Worm (Caenorhabditis elegans) whole organism, dauer: ENCODE results near the gene T16G1.13.

Source experiments
- unc-62 ChIP-seq: sonication (generic microtip); optimal IDR thresholded peaks from 2 replicates; lab custom pipeline; 2017; ENCODE audit warnings: missing biosample characterization, missing genetic modification reagents, missing genetic modification characterization

Gene T16G1.13

DNA sequence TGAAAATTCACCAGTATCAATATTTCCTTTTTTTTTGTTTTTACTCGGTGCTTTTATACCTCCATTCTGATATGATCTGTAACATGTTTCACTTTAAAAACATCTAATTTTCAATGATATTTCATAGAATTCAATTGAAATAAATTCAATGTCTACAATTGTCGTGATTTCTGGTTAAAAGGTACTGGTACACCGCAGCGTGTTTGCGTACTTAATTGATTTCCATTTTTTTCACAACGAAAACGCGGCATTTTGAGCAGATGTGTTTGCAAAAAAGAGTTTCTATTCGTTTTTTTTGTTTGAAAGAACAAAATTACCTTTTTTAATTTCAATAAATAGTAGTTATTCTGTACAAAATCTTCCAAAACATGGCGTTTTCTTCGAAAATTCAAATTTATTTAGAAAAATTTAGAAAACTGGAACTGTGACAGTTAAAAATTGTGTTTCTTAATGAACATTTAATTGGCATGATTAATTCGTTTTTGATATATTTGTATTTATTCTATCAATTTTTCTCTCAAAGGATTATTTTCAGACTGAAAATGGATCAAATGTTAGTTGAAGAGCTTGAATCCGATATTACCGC is 21.0 kb downstream of the T16G1.13 start, which contains the start of gene pnn-1:
pnn-1 (plus strand) TSS at position 536 of the 586 bp plus-strand sequence.
- TF ChIP-seq unc-62 (GFP tag; lab: Kevin White, UChicago) = no peak

DNA sequence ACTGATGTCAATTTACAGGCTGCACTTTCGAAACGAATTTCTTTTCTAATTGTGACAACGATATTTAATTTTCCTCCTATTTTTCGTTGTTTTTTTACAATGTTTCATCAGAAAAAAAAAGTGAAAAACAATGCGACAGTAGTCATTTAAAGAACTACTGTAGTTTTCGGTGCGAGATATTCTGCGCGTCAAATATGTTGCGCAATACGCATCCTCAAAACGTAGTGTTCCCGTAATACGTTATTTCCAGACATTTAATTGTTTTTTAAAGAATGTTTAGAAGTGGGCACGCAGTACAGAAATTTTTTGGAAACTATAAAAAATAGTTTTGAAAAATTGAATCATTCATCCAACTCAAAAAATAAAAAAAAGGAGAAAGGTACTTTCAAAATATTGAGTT is 24.3 kb downstream of the T16G1.13 start:
- TF ChIP-seq unc-62 (GFP tag; lab: Kevin White, UChicago) = no peak

DNA sequence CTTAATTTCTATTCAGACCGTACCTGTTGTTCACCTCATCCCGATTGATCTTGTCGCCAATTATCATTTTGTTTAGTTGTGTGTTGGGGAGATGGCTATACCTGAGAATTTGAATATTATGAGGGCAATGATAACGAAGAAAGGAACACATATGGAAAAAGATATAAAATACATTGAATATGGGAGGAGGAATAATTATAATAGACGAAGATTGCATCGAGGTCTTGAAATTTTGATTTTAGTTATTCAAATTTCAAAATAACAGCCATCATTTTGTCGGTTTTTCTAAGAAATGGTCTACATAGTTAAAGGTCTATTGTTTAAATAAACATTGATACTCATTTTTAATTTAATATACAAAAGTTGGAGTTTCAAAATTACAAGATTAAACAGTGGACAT is 37.4 kb downstream of the T16G1.13 start, which contains the start of gene shw-3:
shw-3 (minus strand) TSS at position 101 of the 400 bp plus-strand sequence.
- TF ChIP-seq unc-62 (GFP tag; lab: Kevin White, UChicago) = no peak

DNA sequence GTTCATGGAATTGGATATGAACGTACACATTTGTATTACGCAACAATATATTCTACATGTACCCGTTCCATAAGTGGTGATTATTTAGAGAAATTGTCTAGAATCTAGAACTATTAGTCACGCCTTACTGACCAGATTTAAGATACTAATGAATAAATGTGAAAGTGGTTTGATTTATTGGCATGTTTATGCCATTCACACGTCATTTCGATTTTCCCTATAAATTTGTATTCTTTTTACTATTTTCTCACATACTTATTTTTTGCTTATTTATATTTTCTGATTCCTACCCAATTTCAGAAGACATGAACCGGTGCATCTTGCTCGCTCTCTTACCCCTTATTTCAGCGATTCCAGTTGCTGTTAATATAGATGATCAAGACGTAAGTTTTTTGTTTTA is 38.5 kb downstream of the T16G1.13 start, which contains the start of gene F15B9.8:
F15B9.8 (plus strand) TSS at position 301 of the 400 bp plus-strand sequence.
- TF ChIP-seq unc-62 (GFP tag; lab: Kevin White, UChicago) = no peak

DNA sequence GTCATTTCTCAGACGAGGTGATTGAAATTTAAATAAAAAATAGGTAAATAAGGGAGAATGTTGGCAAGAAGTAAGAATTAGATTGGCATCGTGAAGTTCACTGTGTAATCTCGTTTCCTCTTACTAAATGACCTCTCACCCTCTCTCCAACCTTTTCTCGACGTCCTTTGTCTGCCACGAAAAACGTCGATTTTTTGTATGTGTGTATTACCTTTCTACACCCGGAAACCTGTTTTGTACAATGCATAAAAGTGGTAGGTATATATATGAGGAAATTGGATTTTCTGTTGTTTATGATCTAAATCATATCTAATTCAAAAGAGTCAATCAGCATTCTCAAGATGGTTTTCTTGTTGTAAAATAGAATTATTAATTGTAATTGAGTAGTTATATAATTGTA is 43.2 kb downstream of the T16G1.13 start, which contains the start of the genes F15B9.11 and dsl-7:
F15B9.11 (minus strand) TSS at position 5 of the 400 bp plus-strand sequence.
dsl-7 (plus strand) TSS at position 260 of the 400 bp plus-strand sequence.
- no peak for TF ChIP-seq unc-62 (GFP tag; lab: Kevin White, UChicago)

DNA sequence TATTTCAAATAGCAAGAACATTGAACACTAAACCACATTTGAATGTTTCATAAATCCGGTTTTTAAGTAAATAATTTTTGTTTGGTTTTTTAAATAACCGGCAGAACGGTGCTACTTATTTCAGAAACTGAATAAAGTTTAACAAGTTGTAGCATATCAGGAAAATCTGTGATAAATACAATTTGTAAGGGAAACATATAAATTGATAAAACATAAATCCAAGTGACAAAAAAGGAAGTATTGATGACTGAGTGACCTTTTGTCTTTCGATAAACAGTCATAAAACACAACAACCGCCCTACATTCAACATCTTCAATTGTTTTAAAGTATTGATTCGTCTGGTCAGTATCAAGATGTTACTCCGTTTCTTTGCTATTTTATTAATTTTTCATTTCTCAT is 45.6 kb downstream of the T16G1.13 start, which contains the start of gene far-5:
far-5 (plus strand) TSS at position 301 of the 400 bp plus-strand sequence.
- no peak for TF ChIP-seq unc-62 (GFP tag; lab: Kevin White, UChicago)

DNA sequence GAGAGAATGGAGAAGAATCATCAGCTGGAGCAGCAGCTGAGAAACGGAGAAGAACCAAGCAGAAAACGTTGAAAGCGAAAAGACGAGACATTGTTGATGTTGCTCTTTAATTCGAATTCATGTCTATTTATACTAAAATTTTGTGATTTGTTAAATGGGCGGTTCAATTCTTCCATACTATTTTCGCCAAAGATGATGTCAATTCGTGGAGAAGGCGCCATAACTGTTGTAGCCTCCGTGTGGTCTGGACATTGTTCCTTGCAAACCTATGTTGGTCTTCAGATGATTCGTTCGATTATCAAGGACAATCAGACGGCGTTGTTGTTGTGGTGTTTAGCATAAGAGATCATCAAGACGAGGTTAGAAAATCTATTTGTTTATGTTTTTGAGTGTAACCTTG is 47.7 kb downstream of the T16G1.13 start, which contains the start of gene far-3:
far-3 (minus strand) TSS at position 101 of the 400 bp plus-strand sequence.
- TF ChIP-seq unc-62 (GFP tag; lab: Kevin White, UChicago) = no peak

DNA sequence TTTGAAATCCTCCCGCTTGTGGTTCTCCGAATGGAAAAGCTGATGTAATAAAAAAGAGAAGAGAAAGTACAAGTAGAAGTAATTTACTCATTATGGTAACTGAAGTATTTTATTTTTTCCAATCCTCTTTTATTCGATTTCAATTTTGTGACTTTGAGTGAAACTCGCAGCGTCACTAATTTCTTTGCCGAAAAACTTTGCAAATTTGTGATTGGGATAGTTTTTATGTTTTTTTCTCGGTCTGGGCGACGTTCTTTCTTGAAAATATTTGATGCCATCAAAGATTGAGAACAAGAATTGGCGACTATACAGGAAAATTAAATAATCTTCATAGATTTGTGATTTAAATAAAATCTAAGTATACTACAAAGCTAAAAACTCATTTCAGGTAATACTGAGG is 49.9 kb downstream of the T16G1.13 start, which contains the start of gene far-4:
far-4 (minus strand) TSS at position 101 of the 400 bp plus-strand sequence.
- TF ChIP-seq unc-62 (GFP tag; lab: Kevin White, UChicago) = no peak
